Fruit fly (Drosophila melanogaster) whole organism, embryonic: ENCODE results near the gene CG31087.

Experiments used
- ATbp ChIP-seq: fragments of 200-800 bp; sonication (Bioruptor generic); optimal IDR thresholded peaks from 2 replicates; lab custom pipeline; 2017; ENCODE audit warnings: missing biosample characterization, mild to moderate bottlenecking, missing genetic modification characterization, missing genetic modification reagents
- Bdp1 ChIP-seq: fragments of 200-800 bp; sonication (Bioruptor generic); optimal IDR thresholded peaks from 3 replicates; lab custom pipeline; 2016; ENCODE audit warnings: missing biosample characterization, missing genetic modification characterization
- BtbVII ChIP-seq: fragments of 200-800 bp; sonication (Bioruptor generic); optimal IDR thresholded peaks from 3 replicates; lab custom pipeline; 2017; ENCODE audit warnings: missing biosample characterization, mild to moderate bottlenecking, missing genetic modification characterization
- CG10366 ChIP-seq: fragments of 200-800 bp; sonication (Bioruptor generic); IDR thresholded peaks from 2 replicates; pipeline ENCODE4 v1.3.6; 2022; ENCODE audit warnings: missing biosample characterization, missing genetic modification characterization
- CG10431 ChIP-seq: fragments of 200-800 bp; sonication (Bioruptor generic); optimal IDR thresholded peaks from 3 replicates; lab custom pipeline; 2018; ENCODE audit warnings: missing biosample characterization, mild to moderate bottlenecking, missing genetic modification characterization
- CG13287 ChIP-seq: fragments of 200-800 bp; sonication (Bioruptor generic); IDR thresholded peaks from 2 replicates; pipeline ENCODE4 v1.3.6; 2022; ENCODE audit warnings: missing biosample characterization, missing genetic modification characterization; ENCODE audit not compliant: partially characterized antibody
- CG14667 ChIP-seq: fragments of 200-800 bp; sonication (Bioruptor generic); IDR thresholded peaks from 2 replicates; pipeline ENCODE4 v1.3.6; 2022; ENCODE audit warnings: missing biosample characterization, missing genetic modification characterization
- CG14710 ChIP-seq: fragments of 200-800 bp; sonication (Bioruptor generic); optimal IDR thresholded peaks from 3 replicates; lab custom pipeline; 2019; ENCODE audit warnings: missing biosample characterization, mild to moderate bottlenecking, missing genetic modification characterization, moderate library complexity
- CG15073 ChIP-seq: fragments of 200-800 bp; sonication (Bioruptor generic); optimal IDR thresholded peaks from 2 replicates; lab custom pipeline; 2016; ENCODE audit warnings: missing biosample characterization, missing genetic modification characterization
- CG16779 ChIP-seq: fragments of 200-800 bp; sonication (Bioruptor generic); IDR thresholded peaks from 2 replicates; pipeline ENCODE4 v1.3.6; 2022; ENCODE audit warnings: missing biosample characterization, missing genetic modification characterization
- CG17568 ChIP-seq: fragments of 200-800 bp; sonication (Bioruptor generic); optimal IDR thresholded peaks from 2 replicates; lab custom pipeline; 2018; ENCODE audit warnings: missing biosample characterization, mild to moderate bottlenecking, missing genetic modification characterization, moderate library complexity
- CG17912 ChIP-seq: fragments of 200-800 bp; sonication (Bioruptor generic); optimal IDR thresholded peaks from 2 replicates; lab custom pipeline; 2018; ENCODE audit warnings: missing biosample characterization, mild to moderate bottlenecking, missing genetic modification characterization
- CG18011 ChIP-seq: fragments of 200-800 bp; sonication (Bioruptor generic); optimal IDR thresholded peaks from 2 replicates; lab custom pipeline; 2017; ENCODE audit warnings: missing biosample characterization, missing genetic modification characterization, mild to moderate bottlenecking, moderate library complexity, missing genotype
- CG18476 ChIP-seq: fragments of 200-800 bp; sonication (Bioruptor generic); optimal IDR thresholded peaks from 2 replicates; lab custom pipeline; 2016; ENCODE audit warnings: missing biosample characterization, mild to moderate bottlenecking, missing genetic modification characterization
- CG2678 ChIP-seq: fragments of 200-800 bp; sonication (Bioruptor generic); optimal IDR thresholded peaks from 3 replicates; lab custom pipeline; 2019; ENCODE audit warnings: missing biosample characterization, mild to moderate bottlenecking, missing genetic modification characterization, moderate library complexity
- CG4820 ChIP-seq: fragments of 200-800 bp; sonication (Bioruptor generic); optimal IDR thresholded peaks from 3 replicates; lab custom pipeline; 2016; ENCODE audit warnings: missing biosample characterization, missing genetic modification characterization
- CG6689 ChIP-seq: fragments of 200-800 bp; sonication (Bioruptor generic); IDR thresholded peaks from 2 replicates; pipeline ENCODE4 v1.3.6; 2022; ENCODE audit warnings: missing biosample characterization, missing genetic modification characterization
- CG9817 ChIP-seq: fragments of 200-800 bp; sonication (Bioruptor generic); optimal IDR thresholded peaks from 2 replicates; lab custom pipeline; 2018; ENCODE audit warnings: missing biosample characterization, mild to moderate bottlenecking, missing genetic modification characterization, moderate library complexity
- Dad ChIP-seq: fragments of 200-800 bp; sonication (Bioruptor generic); optimal IDR thresholded peaks from 3 replicates; lab custom pipeline; 2016; ENCODE audit warnings: missing biosample characterization, missing genetic modification characterization
- Elba2 ChIP-seq: fragments of 200-800 bp; sonication (Bioruptor generic); optimal IDR thresholded peaks from 3 replicates; lab custom pipeline; 2016; ENCODE audit warnings: missing biosample characterization, missing genetic modification characterization
- Ets65A ChIP-seq: fragments of 200-800 bp; sonication (Bioruptor generic); peaks from one replicate; lab custom pipeline; 2016; ENCODE audit warnings: missing biosample characterization, missing genetic modification characterization
- H2.0 ChIP-seq: fragments of 200-800 bp; sonication (Bioruptor generic); IDR thresholded peaks from 2 replicates; pipeline ENCODE4 v1.3.6; 2022; ENCODE audit warnings: missing biosample characterization, missing genetic modification characterization
- HLH3B ChIP-seq: fragments of 200-800 bp; sonication (Bioruptor generic); IDR thresholded peaks from 2 replicates; pipeline ENCODE4 v1.3.6; 2022; ENCODE audit warnings: missing biosample characterization, missing genetic modification characterization
- HLHmδ ChIP-seq: fragments of 200-800 bp; sonication (Bioruptor generic); optimal IDR thresholded peaks from 2 replicates; lab custom pipeline; 2018; ENCODE audit warnings: missing biosample characterization, mild to moderate bottlenecking, missing genetic modification characterization, moderate library complexity
- Hr78 ChIP-seq, 2 experiments: fragments of 200-800 bp in 1 of 2; fragments of >200 bp in 1 of 2; sonication (Bioruptor generic) in 1 of 2; optimal IDR thresholded peaks; 2 replicates each; lab custom pipeline; 2017 to 2019; ENCODE audit warnings: missing biosample characterization in 2 of 2, missing genetic modification characterization in 2 of 2, mild to moderate bottlenecking in 1 of 2, moderate library complexity in 1 of 2
- Mad ChIP-seq: fragments of 200-800 bp; sonication (Bioruptor generic); optimal IDR thresholded peaks from 2 replicates; lab custom pipeline; 2016; ENCODE audit warnings: missing biosample characterization, missing genetic modification characterization
- Mrtf ChIP-seq: fragments of 200-800 bp; sonication (Bioruptor generic); IDR thresholded peaks from 3 replicates; pipeline ENCODE4 v1.3.6; 2022; ENCODE audit warnings: missing biosample characterization, missing genetic modification characterization
- ab ChIP-seq: fragments of 200-800 bp; sonication (Bioruptor generic); optimal IDR thresholded peaks from 2 replicates; lab custom pipeline; 2016; ENCODE audit warnings: missing biosample characterization, missing genetic modification characterization
- bcd ChIP-seq: fragments of 200-800 bp; sonication (Bioruptor generic); optimal IDR thresholded peaks from 2 replicates; lab custom pipeline; 2017; ENCODE audit warnings: missing biosample characterization, mild to moderate bottlenecking, missing genetic modification characterization
- bowl ChIP-seq: fragments of 200-800 bp; sonication (Bioruptor generic); IDR thresholded peaks from 2 replicates; pipeline ENCODE4 v1.3.6; 2022; ENCODE audit warnings: missing biosample characterization, missing genetic modification characterization
- br ChIP-seq: fragments of >200 bp; optimal IDR thresholded peaks from 2 replicates; lab custom pipeline; 2017
- dimm ChIP-seq: fragments of 200-800 bp; sonication (Bioruptor generic); IDR thresholded peaks from 2 replicates; pipeline ENCODE4 v1.3.6; 2022; ENCODE audit warnings: missing biosample characterization, missing genetic modification characterization
- ems ChIP-seq: fragments of 200-800 bp; sonication (Bioruptor generic); optimal IDR thresholded peaks from 3 replicates; lab custom pipeline; 2016; ENCODE audit warnings: missing biosample characterization, missing genetic modification characterization
- en ChIP-seq: fragments of 200-800 bp; sonication (Bioruptor generic); optimal IDR thresholded peaks from 2 replicates; lab custom pipeline; 2016; ENCODE audit warnings: missing biosample characterization, missing genetic modification characterization
- fd96Cb ChIP-seq: fragments of 200-800 bp; sonication (Bioruptor generic); optimal IDR thresholded peaks from 2 replicates; lab custom pipeline; 2018; ENCODE audit warnings: missing biosample characterization, mild to moderate bottlenecking, missing genetic modification characterization, moderate library complexity
- fu2 ChIP-seq: fragments of 200-800 bp; sonication (Bioruptor generic); optimal IDR thresholded peaks from 2 replicates; lab custom pipeline; 2016; ENCODE audit warnings: missing biosample characterization, missing genetic modification characterization
- gsb-n ChIP-seq: fragments of 200-800 bp; sonication (Bioruptor generic); optimal IDR thresholded peaks from 3 replicates; lab custom pipeline; 2018; ENCODE audit warnings: missing biosample characterization, mild to moderate bottlenecking, missing genetic modification characterization
- ham ChIP-seq: fragments of 200-800 bp; sonication (Bioruptor generic); IDR thresholded peaks from 2 replicates; pipeline ENCODE4 v1.3.6; 2022; ENCODE audit warnings: missing biosample characterization, missing genetic modification characterization
- knrl ChIP-seq: fragments of 200-800 bp; sonication (Bioruptor generic); IDR thresholded peaks from 3 replicates; pipeline ENCODE4 v1.3.6; 2022; ENCODE audit warnings: missing biosample characterization, missing genetic modification characterization; ENCODE audit not compliant: partially characterized antibody
- lmd ChIP-seq: fragments of 200-800 bp; sonication (Bioruptor generic); IDR thresholded peaks from 2 replicates; pipeline ENCODE4 v1.3.6; 2022; ENCODE audit warnings: missing biosample characterization, missing genetic modification characterization
- luna ChIP-seq: fragments of 200-800 bp; sonication (Bioruptor generic); optimal IDR thresholded peaks from 2 replicates; lab custom pipeline; 2016; ENCODE audit warnings: missing biosample characterization, missing genetic modification characterization
- pho ChIP-seq: fragments of 200-800 bp; sonication (Bioruptor generic); optimal IDR thresholded peaks from 2 replicates; lab custom pipeline; 2016; ENCODE audit warnings: missing biosample characterization, missing genetic modification characterization
- pnt ChIP-seq: fragments of 200-800 bp; sonication (Bioruptor generic); optimal IDR thresholded peaks from 3 replicates; lab custom pipeline; 2016; ENCODE audit warnings: missing biosample characterization, missing genetic modification characterization
- prd ChIP-seq, 3 experiments: fragments of >200 bp in 2 of 3; fragments of 200-800 bp in 1 of 3; sonication (Bioruptor generic) in 1 of 3; optimal IDR thresholded peaks in 2 of 3; IDR thresholded peaks in 1 of 3; 2 replicates in 2 of 3; 3 replicates in 1 of 3; pipeline versions ENCODE4 v1.3.6 to Lab custom; 2017 to 2022; ENCODE audit warnings: missing biosample characterization in 1 of 3, missing genetic modification characterization in 1 of 3
- seq ChIP-seq: fragments of 200-800 bp; sonication (Bioruptor generic); IDR thresholded peaks from 2 replicates; pipeline ENCODE4 v1.3.6; 2022; ENCODE audit warnings: missing biosample characterization, missing genetic modification characterization
- slp2 ChIP-seq: fragments of 200-800 bp; sonication (Bioruptor generic); optimal IDR thresholded peaks from 2 replicates; lab custom pipeline; 2016; ENCODE audit warnings: missing biosample characterization, missing genetic modification characterization
- ttk ChIP-seq: fragments of 200-800 bp; sonication (Bioruptor generic); IDR thresholded peaks from 2 replicates; pipeline ENCODE4 v2.1.2; 2022; ENCODE audit warnings: missing biosample characterization, missing genetic modification characterization
- unpg ChIP-seq: fragments of 200-800 bp; sonication (Bioruptor generic); optimal IDR thresholded peaks from 3 replicates; lab custom pipeline; 2018; ENCODE audit warnings: missing biosample characterization, mild to moderate bottlenecking, missing genetic modification characterization, moderate library complexity
- wdn ChIP-seq: fragments of 200-800 bp; sonication (Bioruptor generic); IDR thresholded peaks from 2 replicates; pipeline ENCODE4 v1.3.6; 2022; ENCODE audit warnings: missing biosample characterization, missing genetic modification characterization
- zen2 ChIP-seq: fragments of 200-800 bp; sonication (Bioruptor generic); IDR thresholded peaks from 3 replicates; pipeline ENCODE4 v1.3.6; 2022; ENCODE audit warnings: missing biosample characterization, missing genetic modification characterization; ENCODE audit not compliant: partially characterized antibody
- zfh1 ChIP-seq: fragments of 200-800 bp; sonication (Bioruptor generic); IDR thresholded peaks from 3 replicates; pipeline ENCODE4 v1.3.6; 2022; ENCODE audit warnings: missing biosample characterization, missing genetic modification characterization

The CG31087 gene

DNA sequence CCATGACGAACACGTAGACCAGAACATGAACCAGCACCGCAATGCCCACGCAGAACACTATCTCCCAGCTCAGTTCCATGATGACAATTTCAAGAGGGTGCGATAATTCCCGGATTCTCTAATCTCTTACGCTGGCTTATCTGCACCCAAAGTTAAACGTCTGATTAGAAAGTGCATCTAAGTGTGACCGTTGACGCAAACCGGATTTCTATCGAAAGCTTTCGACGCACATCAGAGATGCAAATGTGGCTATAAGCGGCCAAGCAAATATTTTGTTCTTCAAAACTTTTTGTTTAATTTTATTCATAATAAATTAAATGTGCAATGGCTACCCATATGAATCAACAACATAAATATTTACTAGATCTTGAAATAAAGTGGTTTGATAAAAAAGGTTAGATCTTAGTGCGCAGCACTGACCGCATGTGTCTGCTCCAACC lies 51.3 kb downstream of the CG31087 start, which contains the start of the genes Kdsr and CG11858 (continued):
- TF ChIP-seq Elba2 (GFP tag; lab: Kevin White, UChicago) (no peak), Dad (GFP tag; lab: Kevin White, UChicago) (peak; percentile 60), CG18011 (GFP tag; lab: Kevin White, UChicago) (peak; percentile 37), Mrtf (GFP tag; lab: Robert Waterston, UW) (no peak), CG9817 (tag; lab: Kevin White, UChicago) (peak; percentile 65), HLH3B (GFP tag; lab: Robert Waterston, UW) (peak; percentile 21; the same call in 1 of the 2 replicates), ATbp (no peak), Ets65A (GFP tag; lab: Kevin White, UChicago) (peak; percentile 94), knrl (GFP tag; lab: Robert Waterston, UW) (no peak), CG15073 (GFP tag; lab: Kevin White, UChicago) (no peak), seq (peak; percentile 55; the same call in 1 of the 2 replicates), fu2 (GFP tag; lab: Kevin White, UChicago) (peak; percentile 21), HLHmδ (GFP tag; lab: Kevin White, UChicago) (peak; percentile 8), CG2678 (tag; lab: Kevin White, UChicago) (no peak), CG10366 (GFP tag; lab: Robert Waterston, UW) (peak; percentile 52), zen2 (GFP tag; lab: Robert Waterston, UW) (no peak), CG17568 (GFP tag; lab: Kevin White, UChicago) (no peak), en (GFP tag; lab: Kevin White, UChicago) (no peak), CG4820 (GFP tag; lab: Kevin White, UChicago) (peak; percentile 23), bowl (GFP tag; lab: Robert Waterston, UW) (no peak), ab (no peak), ems (GFP tag; lab: Kevin White, UChicago) (peak; percentile 19), CG14667 (GFP tag; lab: Robert Waterston, UW) (peak; percentile 50; the same call in 1 of the 2 replicates), slp2 (GFP tag; lab: Kevin White, UChicago) (no peak), pho (GFP tag; lab: Kevin White, UChicago) (peak; percentile 57), fd96Cb (peak; percentile 45), Mad (peak; percentile 61), pnt (GFP tag; lab: Kevin White, UChicago) (peak; percentile 21), zfh1 (GFP tag; lab: Robert Waterston, UW) (peak; percentile 77), ham (no peak), CG16779 (no peak), Bdp1 (GFP tag; lab: Kevin White, UChicago) (peak; percentile 27), unpg (GFP tag; lab: Kevin White, UChicago) (peak; percentile 72), ttk (GFP tag; lab: Robert Waterston, UW) (peak; percentile 43; the same call in 1 of the 2 replicates), BtbVII (GFP tag; lab: Kevin White, UChicago) (no peak), CG14710 (tag; lab: Kevin White, UChicago) (peak; percentile 68), Hr78 (GFP tag; optimal IDR thresholded peaks at IDR 0.05; lab: Kevin White, UChicago) (no peak), wdn (GFP tag; lab: Robert Waterston, UW) (0 out of 2 replicates have a peak, but pooled peaks have one; percentile 48), CG10431 (GFP tag; lab: Kevin White, UChicago) (no peak), prd (optimal IDR thresholded peaks at IDR 0.05; lab: Kevin White, UChicago) (no peak), prd (GFP tag; IDR thresholded peaks at IDR 0.05; lab: Robert Waterston, UW) (peak; percentile 85), CG18476 (GFP tag; lab: Kevin White, UChicago) (peak; percentile 71), CG17912 (no peak), lmd (GFP tag; lab: Robert Waterston, UW) (peak; percentile 64), br (lab: Kevin White, UChicago) (no peak), H2.0 (GFP tag; lab: Robert Waterston, UW) (peak; percentile 60; the same call in 1 of the 2 replicates), gsb-n (tag; lab: Kevin White, UChicago) (no peak), dimm (GFP tag; lab: Robert Waterston, UW) (no peak), luna (GFP tag; lab: Kevin White, UChicago) (peak; percentile 40), bcd (GFP tag; lab: Kevin White, UChicago) (no peak), CG6689 (GFP tag; lab: Robert Waterston, UW) (peak; percentile 63), CG13287 (peak; percentile 64; the same call in 1 of the 2 replicates)
